Fruit fly (Drosophila melanogaster): ENCODE data around the gene CG33346.
A peak's percentile ranks its signal among the peaks of the same experiment; 100 is the strongest.

DNA sequence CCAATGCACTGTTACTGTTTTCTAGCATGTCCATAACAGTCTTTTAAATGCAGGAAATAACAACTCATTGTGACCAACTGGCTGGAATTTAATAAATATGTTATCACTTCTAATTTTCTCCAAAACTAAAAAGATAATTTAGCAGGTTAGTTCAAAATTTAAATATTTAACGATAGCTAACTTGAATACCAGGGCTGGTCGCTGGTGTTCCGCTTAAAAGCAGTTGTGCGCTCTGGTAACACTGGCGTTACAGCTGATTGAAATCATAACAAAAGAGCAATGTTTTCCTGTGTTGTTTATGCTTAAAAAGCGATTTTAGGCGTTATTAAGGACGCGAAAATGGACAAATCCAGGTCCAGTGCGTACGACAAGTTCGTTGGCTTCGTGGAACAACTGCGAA, 27.0 kb downstream of the CG33346 start, which contains the start of gene htt:
- TF ChIP-seq CG8478 (optimal IDR thresholded peaks at IDR 0.05): no peak
- peak in 1 of 2 experiments; percentile 7 for TF ChIP-seq CTCF (optimal IDR thresholded peaks at IDR 0.05)
